Worm (Caenorhabditis elegans): Measurements from ENCODE around the gene Y79H2A.12.

Gene Y79H2A.12

DNA sequence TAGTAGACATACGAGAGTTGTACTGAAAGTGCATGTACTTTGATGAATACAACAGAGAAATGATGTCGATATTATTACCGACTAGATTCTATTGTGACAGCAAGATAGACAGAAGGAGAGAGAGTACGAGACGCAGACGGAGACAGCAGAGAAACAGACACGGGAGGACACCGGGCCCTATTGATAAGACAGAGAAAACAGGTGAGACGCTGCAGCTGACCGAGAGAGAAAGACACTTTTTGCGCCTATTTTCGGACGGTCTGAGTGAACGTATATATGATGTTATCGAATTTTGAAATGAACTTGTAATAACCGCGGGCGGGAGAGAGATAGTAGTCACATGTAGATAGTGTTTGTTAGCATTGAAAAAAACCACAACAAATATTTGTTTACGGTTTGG, 25.4 kb downstream of the Y79H2A.12 start (continued):
- TF ChIP-seq F44E2.7 (GFP tag; IDR thresholded peaks at IDR 0.05) = no peak
- TF ChIP-seq spr-3 (GFP tag; optimal IDR thresholded peaks at IDR 0.05) = no peak
- TF ChIP-seq ZK337.2 (GFP tag; IDR thresholded peaks at IDR 0.05) = no peak
- no peak for TF ChIP-seq lin-39 (tag; optimal IDR thresholded peaks at IDR 0.05)
- no peak for TF ChIP-seq nhr-76 (tag; optimal IDR thresholded peaks at IDR 0.05)

DNA sequence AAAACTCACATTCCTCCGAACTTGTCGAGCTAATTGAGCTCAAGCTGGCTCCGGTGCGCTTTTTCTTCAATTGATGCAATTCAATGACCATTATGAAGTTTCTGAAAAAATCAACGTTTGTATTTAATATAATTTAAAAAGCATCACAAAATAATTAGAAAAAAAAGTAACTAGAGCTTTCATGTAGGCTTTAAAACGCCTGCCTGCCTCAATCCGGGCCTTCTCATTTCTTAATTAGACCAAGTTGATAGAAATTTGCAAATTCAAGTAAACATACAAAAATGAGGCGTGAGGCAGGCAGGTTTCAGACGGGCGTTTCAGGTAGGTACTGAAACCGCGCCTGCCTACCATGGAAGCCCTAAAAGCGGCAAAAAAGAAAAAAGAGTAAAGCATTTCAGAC, 25.8 kb downstream of the Y79H2A.12 start, which contains the start of gene Y56A3A.33:
Gene Y56A3A.33 (minus strand): TSS at position 101 of the 400 bp plus-strand sequence.
- TF ChIP-seq hif-1 (tag; optimal IDR thresholded peaks at IDR 0.05) = no peak
- TF ChIP-seq dve-1 (tag; optimal IDR thresholded peaks at IDR 0.05; ENCODE audit: insufficient read depth) = no peak
- no peak for TF ChIP-seq nhr-77 (tag; optimal IDR thresholded peaks at IDR 0.05)
- TF ChIP-seq mep-1 (tag; optimal IDR thresholded peaks at IDR 0.05) = no peak
- no peak for TF ChIP-seq nhr-11 (tag; optimal IDR thresholded peaks at IDR 0.05)
- TF ChIP-seq F49E8.2 (tag; optimal IDR thresholded peaks at IDR 0.05; ENCODE audit: borderline replicate concordance) = no peak
- TF ChIP-seq skn-1 (tag; optimal IDR thresholded peaks at IDR 0.05) = no peak
- no peak for TF ChIP-seq zip-2 (tag; optimal IDR thresholded peaks at IDR 0.05)
- no peak for TF ChIP-seq lsy-2 (tag; optimal IDR thresholded peaks at IDR 0.05)
- TF ChIP-seq lin-15B (tag; optimal IDR thresholded peaks at IDR 0.05) = no peak
- TF ChIP-seq dpl-1 (GFP tag; optimal IDR thresholded peaks at IDR 0.05) = no peak
- no peak for TF ChIP-seq pha-4 (GFP tag; IDR thresholded peaks at IDR 0.05)
- TF ChIP-seq pha-4 (tag; optimal IDR thresholded peaks at IDR 0.05) = no peak
- no peak for TF ChIP-seq ceh-28 (tag; optimal IDR thresholded peaks at IDR 0.05)
- no peak for TF ChIP-seq spr-3 (GFP tag; optimal IDR thresholded peaks at IDR 0.05)
- no peak for TF ChIP-seq ZK337.2 (GFP tag; IDR thresholded peaks at IDR 0.05)
- TF ChIP-seq mxl-2 (GFP tag; conservative IDR thresholded peaks at IDR 0.05) = no peak
- TF ChIP-seq gei-8 (GFP tag; optimal IDR thresholded peaks at IDR 0.05) = no peak
- no peak for TF ChIP-seq madf-9 (GFP tag; conservative IDR thresholded peaks at IDR 0.05)

DNA sequence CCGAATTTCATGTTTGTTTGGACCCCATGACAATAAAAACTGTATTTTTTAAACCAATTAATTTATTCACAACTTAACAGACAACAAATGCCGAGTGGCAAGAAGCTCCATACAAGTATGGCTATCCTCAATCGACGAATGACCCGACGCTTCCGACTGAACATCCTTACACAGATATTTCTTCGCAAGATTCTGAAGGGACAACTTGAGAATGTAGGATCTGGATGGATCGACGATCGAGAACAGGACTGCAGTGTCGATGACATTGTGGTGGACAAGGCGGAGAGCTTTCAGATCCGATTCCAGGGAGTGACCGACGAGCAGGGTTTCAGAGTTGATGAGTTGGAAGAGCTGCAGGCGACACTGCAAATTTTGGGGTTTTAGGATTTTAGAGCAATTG, 29.1 kb downstream of the Y79H2A.12 start:
- TF ChIP-seq aha-1 (tag) (peak; percentile 85), spr-3 (GFP tag; optimal IDR thresholded peaks at IDR 0.05) (no peak)

DNA sequence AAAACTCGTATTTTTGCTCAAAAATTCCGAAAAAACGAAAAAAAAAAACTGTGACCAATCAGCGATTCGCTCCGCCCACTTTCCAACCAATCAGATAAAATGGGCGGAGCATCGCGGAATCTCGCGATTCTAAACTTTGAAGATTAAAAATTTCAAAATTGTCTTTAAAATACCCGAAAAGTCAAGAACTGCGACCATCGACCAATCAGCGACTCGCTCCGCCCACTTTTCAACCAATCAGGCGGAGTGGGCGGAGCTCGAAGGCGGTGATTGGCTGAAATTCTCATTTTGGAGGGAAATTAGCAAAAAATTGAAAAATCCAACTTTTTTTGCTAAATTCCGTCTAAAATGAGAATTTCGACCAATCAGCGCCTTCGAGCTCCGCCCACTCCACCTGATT, 32.9 kb downstream of the Y79H2A.12 start:
- TF ChIP-seq duxl-1 (tag; optimal IDR thresholded peaks at IDR 0.05; ENCODE audit: poor library complexity) = no peak
- no peak for TF ChIP-seq php-3 (GFP tag; IDR thresholded peaks at IDR 0.05)

DNA sequence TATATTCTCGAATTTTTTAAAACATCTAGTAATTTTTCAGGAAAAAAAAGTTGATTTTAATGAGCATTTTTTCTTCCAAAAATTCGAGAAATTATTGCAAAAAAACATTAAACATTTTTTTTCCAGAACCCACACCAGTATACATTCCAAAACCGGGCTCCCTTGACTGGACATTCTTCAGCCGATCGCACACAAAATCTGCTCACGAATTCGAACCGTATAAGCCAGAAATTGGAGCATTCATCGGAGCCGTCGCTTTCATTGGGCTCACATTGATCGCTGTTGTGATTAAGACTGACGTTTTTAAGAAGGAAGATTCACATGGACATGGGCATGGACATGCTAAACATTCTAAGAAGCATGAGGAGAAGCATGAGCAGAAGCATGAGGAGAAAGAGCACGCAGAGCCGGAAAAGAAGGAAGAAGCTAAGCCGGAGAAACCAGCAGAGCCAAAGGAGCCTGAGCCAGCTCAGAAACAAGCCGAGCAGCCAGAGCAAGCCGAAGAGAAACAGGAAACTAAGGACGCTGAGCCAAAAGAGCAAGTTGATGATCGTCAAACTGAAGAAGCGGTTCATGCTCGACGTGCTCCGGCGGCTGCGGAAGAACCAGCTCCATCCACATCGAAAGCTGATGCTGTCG, 36.9 kb downstream of the Y79H2A.12 start:
- TF ChIP-seq set-16 (GFP tag; IDR thresholded peaks at IDR 0.05) (peak; percentile 82), Y5F2A.4 (GFP tag; optimal IDR thresholded peaks at IDR 0.05) (no peak), unc-62 (GFP tag; optimal IDR thresholded peaks at IDR 0.05 in 1 of 2) (peak in 1 of 2 experiments; percentile 94), unc-62 (tag; optimal IDR thresholded peaks at IDR 0.05) (no peak)

DNA sequence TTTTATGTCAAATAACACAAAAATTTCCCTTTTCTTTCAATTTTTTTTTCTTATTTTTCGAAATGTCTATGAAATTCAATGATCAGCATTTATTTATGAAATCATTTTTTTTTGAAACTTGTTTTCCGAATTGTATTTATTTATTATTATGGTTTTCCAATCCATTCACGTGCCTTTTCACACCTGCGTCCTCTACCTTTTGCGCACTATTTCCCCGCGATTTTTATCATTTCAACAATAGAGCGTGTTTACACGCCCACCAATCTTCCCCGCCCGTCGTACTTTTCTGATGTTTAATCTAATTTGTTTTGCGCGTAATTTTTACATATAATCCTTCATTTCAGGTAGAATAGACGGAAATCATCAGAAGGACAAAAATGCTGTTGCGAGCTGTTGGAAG, 38.8 kb downstream of the Y79H2A.12 start, which contains the start of gene wah-1:
Gene wah-1 (plus strand): TSS at position 345 of the 400 bp plus-strand sequence.
- TF ChIP-seq tag-97 (GFP tag; IDR thresholded peaks at IDR 0.05) = no peak
- TF ChIP-seq lsy-2 (tag; optimal IDR thresholded peaks at IDR 0.05) = peak in 1 of 2 experiments; percentile 2
- no peak for TF ChIP-seq nhr-10 (tag; optimal IDR thresholded peaks at IDR 0.05)
- no peak for TF ChIP-seq dpl-1 (GFP tag; optimal IDR thresholded peaks at IDR 0.05)
- TF ChIP-seq spr-1 (tag; optimal IDR thresholded peaks at IDR 0.05) = no peak
- no peak for TF ChIP-seq nhr-25 (tag; optimal IDR thresholded peaks at IDR 0.05; ENCODE audit: borderline replicate concordance, insufficient read depth)
- no peak for TF ChIP-seq ceh-32 (tag; optimal IDR thresholded peaks at IDR 0.05; ENCODE audit: poor library complexity)
- peak; percentile 87 for TF ChIP-seq hlh-30 (tag; optimal IDR thresholded peaks at IDR 0.05; ENCODE audit: insufficient read depth)
- no peak for TF ChIP-seq nhr-102 (tag; optimal IDR thresholded peaks at IDR 0.05)
- TF ChIP-seq nhr-28 (tag; optimal IDR thresholded peaks at IDR 0.05) = no peak
- no peak for TF ChIP-seq dmd-9 (GFP tag; IDR thresholded peaks at IDR 0.05)
- peak; percentile 41 for TF ChIP-seq lin-38 (GFP tag; IDR thresholded peaks at IDR 0.05)
- TF ChIP-seq nhr-48 (tag; optimal IDR thresholded peaks at IDR 0.05) = no peak
- TF ChIP-seq madf-5 (GFP tag; IDR thresholded peaks at IDR 0.05) = no peak
- peak; percentile 32 for TF ChIP-seq dve-1 (tag; optimal IDR thresholded peaks at IDR 0.05; ENCODE audit: insufficient read depth)
- TF ChIP-seq nhr-237 (tag; optimal IDR thresholded peaks at IDR 0.05) = no peak
